Worm (Caenorhabditis elegans) whole organism, midembryonic: ENCODE results near the gene mig-32.
"Not testable (repeated sequence)": the region's sequence is repeated elsewhere in the genome, so short reads cannot be mapped to it uniquely, and the experiment has no call there.

Source experiments
- T22C8.4 ChIP-seq: fragments of 200-800 bp; sonication (Bioruptor generic); IDR thresholded peaks from 2 replicates; pipeline ENCODE4 v1.3.6; 2022; ENCODE audit warnings: missing genetic modification characterization, missing compliant biosample characterization
- cog-1 ChIP-seq: sonication (generic microtip); optimal IDR thresholded peaks from 2 replicates; lab custom pipeline; 2016; ENCODE audit warnings: missing genetic modification characterization, missing compliant biosample characterization
- flt-1 ChIP-seq: fragments of 200-800 bp; sonication (Bioruptor generic); IDR thresholded peaks from 2 replicates; pipeline ENCODE4 v1.3.6; 2022; ENCODE audit warnings: missing genetic modification characterization, missing compliant biosample characterization
- klf-2 ChIP-seq: fragments of 200-800 bp; sonication (Bioruptor generic); conservative IDR thresholded peaks from 2 replicates; pipeline ENCODE4 v1.3.6; 2022; ENCODE audit warnings: missing genetic modification reagents, missing genetic modification characterization, missing compliant biosample characterization
- med-1 ChIP-seq: sonication (generic microtip); optimal IDR thresholded peaks from 2 replicates; lab custom pipeline; 2017; ENCODE audit warnings: missing genetic modification characterization, mild to moderate bottlenecking, missing compliant biosample characterization, antibody characterized with exemption, missing genetic modification reagents; ENCODE audit not compliant: insufficient read depth
- ref-1 ChIP-seq: fragments of 200-800 bp; sonication (Bioruptor generic); conservative IDR thresholded peaks from 2 replicates; pipeline ENCODE4 v1.3.6; 2022; ENCODE audit warnings: missing genetic modification reagents, missing genetic modification characterization, missing compliant biosample characterization
- tab-1 ChIP-seq: fragments of 200-800 bp; sonication (Bioruptor generic); IDR thresholded peaks from 2 replicates; pipeline ENCODE4 v1.3.6; 2022; ENCODE audit warnings: missing genetic modification characterization, missing compliant biosample characterization
- ztf-23 ChIP-seq: fragments of 200-800 bp; sonication (Bioruptor generic); IDR thresholded peaks from 2 replicates; pipeline ENCODE4 v1.3.6; 2022; ENCODE audit warnings: missing genetic modification reagents, missing genetic modification characterization, missing compliant biosample characterization
- ztf-29 ChIP-seq: fragments of 200-800 bp; sonication (Bioruptor generic); IDR thresholded peaks from 2 replicates; pipeline ENCODE4 v1.3.6; 2022; ENCODE audit warnings: missing genetic modification reagents, missing genetic modification characterization, missing compliant biosample characterization

Gene mig-32

ce11 chrIV:12092113-12092512 lies at the start of gene mig-32:
Gene mig-32, minus strand, starts transcription at chrIV:12092213.
- TF ChIP-seq ztf-23 (GFP tag; lab: Robert Waterston, UW) (no peak), cog-1 (no peak), med-1 (GFP tag; lab: Kevin White, UChicago) (no peak), ztf-29 (GFP tag; lab: Robert Waterston, UW) (no peak), ref-1 (GFP tag; lab: Robert Waterston, UW) (no peak), tab-1 (no peak), T22C8.4 (GFP tag; lab: Robert Waterston, UW) (no peak), klf-2 (GFP tag; lab: Robert Waterston, UW) (no peak), flt-1 (GFP tag; lab: Robert Waterston, UW) (no peak)

- TF ChIP-seq ztf-29 (GFP tag; lab: Robert Waterston, UW) (no peak), cog-1 (no peak), T22C8.4 (GFP tag; lab: Robert Waterston, UW) (no peak), tab-1 (no peak), klf-2 (GFP tag; lab: Robert Waterston, UW) (no peak)
These were observed 48.9 kb upstream of the mig-32 start, which contains the start of gene B0001.8 for ce11 chrIV:12140959-12141358. Gene B0001.8, minus strand, starts transcription at chrIV:12141059.

- TF ChIP-seq tab-1; ref-1 (GFP tag; lab: Robert Waterston, UW); ztf-23 (GFP tag; lab: Robert Waterston, UW): not testable (repeated sequence)
These were observed 46.1 kb upstream of the mig-32 start, which contains the start of gene B0001.4 for ce11 chrIV:12138093-12138492. Gene B0001.4, minus strand, starts transcription at chrIV:12138193.

ce11 chrIV:12134991-12135390 lies 43.0 kb upstream of the mig-32 start:
- TF ChIP-seq flt-1 (GFP tag; lab: Robert Waterston, UW) = no peak
- TF ChIP-seq cog-1 = no peak
- TF ChIP-seq ztf-23 (GFP tag; lab: Robert Waterston, UW) = no peak
- TF ChIP-seq med-1 (GFP tag; lab: Kevin White, UChicago) = no peak
- no peak for TF ChIP-seq klf-2 (GFP tag; lab: Robert Waterston, UW)
- TF ChIP-seq ztf-29 (GFP tag; lab: Robert Waterston, UW) = no peak
- TF ChIP-seq ref-1 (GFP tag; lab: Robert Waterston, UW) = no peak
- no peak for TF ChIP-seq tab-1

DNA sequence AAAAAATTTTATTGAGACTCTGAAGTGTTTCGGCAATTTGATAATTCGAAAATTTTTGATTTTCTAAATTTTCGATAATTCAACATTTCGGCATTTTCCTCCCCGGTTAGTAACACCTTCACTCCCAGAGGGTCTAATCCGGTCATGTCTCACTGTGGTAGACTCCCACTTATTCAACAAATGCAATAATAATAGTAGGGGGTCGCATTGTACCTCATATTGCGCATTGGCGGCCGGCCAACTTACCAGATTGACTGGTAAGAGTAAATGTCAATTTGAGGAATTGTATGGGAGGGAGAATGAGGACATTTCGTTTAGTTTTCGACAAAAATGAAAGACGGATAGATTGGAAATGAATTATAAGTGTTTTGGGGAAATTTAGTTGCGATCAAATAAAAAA lies 41.8 kb upstream of the mig-32 start:
- no peak for TF ChIP-seq med-1 (GFP tag; lab: Kevin White, UChicago)
- TF ChIP-seq tab-1 = no peak
- TF ChIP-seq ztf-29 (GFP tag; lab: Robert Waterston, UW) = no peak
- TF ChIP-seq flt-1 (GFP tag; lab: Robert Waterston, UW) = no peak; the same call in 1 of the 2 replicates
- TF ChIP-seq ref-1 (GFP tag; lab: Robert Waterston, UW) = no peak
- no peak for TF ChIP-seq cog-1
- no peak for TF ChIP-seq klf-2 (GFP tag; lab: Robert Waterston, UW)
- no peak for TF ChIP-seq ztf-23 (GFP tag; lab: Robert Waterston, UW)
- TF ChIP-seq T22C8.4 (GFP tag; lab: Robert Waterston, UW) = no peak

DNA sequence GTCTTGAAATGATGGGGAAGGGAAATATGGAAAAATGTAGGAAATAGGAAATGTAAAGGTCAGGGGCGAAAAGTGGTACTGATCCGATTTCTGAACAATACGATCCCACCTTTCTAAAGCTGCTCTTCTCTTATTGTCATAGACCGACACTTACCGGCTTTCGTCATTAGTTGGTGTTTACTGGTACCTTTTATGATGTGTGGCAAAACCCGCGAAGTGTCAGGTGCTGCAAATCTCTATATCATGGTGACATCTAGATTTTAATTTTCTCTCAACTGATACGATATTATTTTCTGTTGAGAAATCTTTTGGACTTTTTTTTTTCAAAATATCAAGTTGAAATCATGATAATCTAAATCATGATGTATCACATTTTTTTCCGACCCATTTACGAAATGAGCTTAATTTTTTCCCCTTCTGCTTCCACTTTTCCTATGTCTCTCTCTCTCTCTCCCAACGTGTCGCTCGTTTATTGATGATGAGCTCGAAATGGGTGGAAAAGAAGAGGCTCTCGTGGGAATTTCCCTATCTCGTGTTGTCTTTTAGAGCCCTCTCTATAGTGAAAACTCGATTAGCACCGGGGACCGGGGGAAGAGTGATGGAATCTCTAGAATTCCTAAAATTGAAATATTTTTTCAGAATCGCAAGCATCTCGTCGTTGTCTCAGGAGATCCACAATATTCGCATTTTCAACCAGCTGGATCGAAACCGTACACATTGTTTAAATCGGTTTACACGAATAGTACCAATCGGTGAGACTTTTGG lies 39.5 kb upstream of the mig-32 start:
- TF ChIP-seq ztf-23 (GFP tag; lab: Robert Waterston, UW) (no peak), ztf-29 (GFP tag; lab: Robert Waterston, UW) (no peak), T22C8.4 (GFP tag; lab: Robert Waterston, UW) (no peak), flt-1 (GFP tag; lab: Robert Waterston, UW) (no peak), ref-1 (GFP tag; lab: Robert Waterston, UW) (no peak), tab-1 (no peak), cog-1 (no peak), med-1 (GFP tag; lab: Kevin White, UChicago) (no peak), klf-2 (GFP tag; lab: Robert Waterston, UW) (no peak)

DNA sequence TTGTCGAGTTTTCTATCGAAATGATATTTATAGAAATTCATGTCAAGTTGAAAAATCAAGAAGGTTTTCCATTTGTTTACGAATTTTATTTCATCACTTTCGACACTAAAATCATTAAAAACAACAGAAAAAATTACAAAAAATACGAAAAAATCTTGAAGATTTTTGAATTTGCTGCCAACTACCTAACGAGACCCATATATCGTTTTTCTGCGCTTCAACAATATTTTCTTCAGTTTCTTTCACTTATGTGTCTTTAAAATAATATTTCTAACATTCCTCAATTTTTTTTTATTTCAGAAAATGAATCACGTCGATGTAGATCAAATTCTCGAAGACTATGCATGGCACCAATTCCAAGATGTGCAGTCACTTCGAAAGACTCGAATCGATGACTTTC lies 37.2 kb upstream of the mig-32 start, which contains the start of gene lin-24:
Gene lin-24, plus strand, starts transcription at position 301 of the 400 bp plus-strand sequence.
- TF ChIP-seq ztf-23 (GFP tag; lab: Robert Waterston, UW) (no peak), tab-1 (no peak), med-1 (GFP tag; lab: Kevin White, UChicago) (no peak), ztf-29 (GFP tag; lab: Robert Waterston, UW) (no peak), T22C8.4 (GFP tag; lab: Robert Waterston, UW) (no peak), cog-1 (no peak), ref-1 (GFP tag; lab: Robert Waterston, UW) (no peak), flt-1 (GFP tag; lab: Robert Waterston, UW) (no peak), klf-2 (GFP tag; lab: Robert Waterston, UW) (no peak)

ce11 chrIV:12128708-12129107 lies 36.7 kb upstream of the mig-32 start:
- TF ChIP-seq flt-1 (GFP tag; lab: Robert Waterston, UW) (no peak), T22C8.4 (GFP tag; lab: Robert Waterston, UW) (no peak), cog-1 (no peak), med-1 (GFP tag; lab: Kevin White, UChicago) (no peak), klf-2 (GFP tag; lab: Robert Waterston, UW) (no peak)

- TF ChIP-seq tab-1 (no peak), cog-1 (no peak), med-1 (GFP tag; lab: Kevin White, UChicago) (no peak), flt-1 (GFP tag; lab: Robert Waterston, UW) (no peak), ref-1 (GFP tag; lab: Robert Waterston, UW) (no peak), T22C8.4 (GFP tag; lab: Robert Waterston, UW) (no peak), klf-2 (GFP tag; lab: Robert Waterston, UW) (no peak)
These were observed 35.8 kb upstream of the mig-32 start for ce11 chrIV:12127838-12128237.
